Worm (Caenorhabditis elegans) whole organism, L2 larva: ENCODE results near the gene F59B1.8.

Experiments used
- C34F6.9 ChIP-seq: fragments of 150-350 bp; optimal IDR thresholded peaks from 2 replicates; lab custom pipeline; 2014; ENCODE audit warnings: missing biosample characterization, missing genetic modification characterization
- F13H6.1 ChIP-seq: sonication (generic microtip); optimal IDR thresholded peaks from 2 replicates; lab custom pipeline; 2016; ENCODE audit warnings: missing genetic modification characterization, missing compliant biosample characterization
- Y55F3AM.14 ChIP-seq: fragments of 200-800 bp; sonication (Bioruptor generic); optimal IDR thresholded peaks from 2 replicates; lab custom pipeline; 2018; ENCODE audit warnings: mild to moderate bottlenecking, missing genetic modification characterization, missing compliant biosample characterization
- ZK546.5 ChIP-seq: sonication (generic microtip); optimal IDR thresholded peaks from 2 replicates; lab custom pipeline; 2017; ENCODE audit warnings: missing biosample characterization, missing genetic modification characterization
- alr-1 ChIP-seq: fragments of 150-350 bp; optimal IDR thresholded peaks from 2 replicates; lab custom pipeline; 2014; ENCODE audit warnings: missing biosample characterization, missing genetic modification characterization
- aly-2 ChIP-seq: fragments of 150-350 bp; optimal IDR thresholded peaks from 2 replicates; lab custom pipeline; 2014; ENCODE audit warnings: missing biosample characterization, missing genetic modification characterization
- ama-1 ChIP-seq: fragments of 150-350 bp; optimal IDR thresholded peaks from 2 replicates; lab custom pipeline; 2018; ENCODE audit warnings: inconsistent platforms
- blmp-1 ChIP-seq: sonication (generic microtip); optimal IDR thresholded peaks from 2 replicates; lab custom pipeline; 2017; ENCODE audit warnings: missing genetic modification characterization, mild to moderate bottlenecking, missing compliant biosample characterization, antibody characterized with exemption, moderate library complexity; ENCODE audit not compliant: insufficient read depth
- ceh-16 ChIP-seq: fragments of 150-350 bp; optimal IDR thresholded peaks from 2 replicates; lab custom pipeline; 2014; ENCODE audit warnings: missing biosample characterization, missing genetic modification characterization
- crh-2 ChIP-seq: sonication (generic microtip); optimal IDR thresholded peaks from 2 replicates; lab custom pipeline; 2017; ENCODE audit warnings: missing biosample characterization, missing genetic modification characterization
- elt-1 ChIP-seq: fragments of 150-350 bp; optimal IDR thresholded peaks from 2 replicates; lab custom pipeline; 2014; ENCODE audit warnings: missing biosample characterization, missing genetic modification characterization
- fos-1 ChIP-seq: fragments of 150-350 bp; optimal IDR thresholded peaks from 2 replicates; lab custom pipeline; 2014; ENCODE audit warnings: missing biosample characterization, missing genetic modification characterization
- lin-11 ChIP-seq: fragments of 150-350 bp; sonication (generic microtip); optimal IDR thresholded peaks from 2 replicates; lab custom pipeline; 2014; ENCODE audit warnings: missing biosample characterization, missing genetic modification characterization, inconsistent platforms, mixed read lengths
- lin-39 ChIP-seq: fragments of 150-350 bp; optimal IDR thresholded peaks from 2 replicates; lab custom pipeline; 2014; ENCODE audit warnings: missing biosample characterization, missing genetic modification reagents, missing genetic modification characterization
- lsy-2 ChIP-seq, 2 experiments: fragments of 150-350 bp in 1 of 2; sonication (generic microtip) in 1 of 2; optimal IDR thresholded peaks; 2 replicates each; lab custom pipeline; 2014 to 2017; ENCODE audit warnings: missing biosample characterization in 2 of 2, missing genetic modification characterization in 2 of 2
- mab-5 ChIP-seq: fragments of 150-350 bp; optimal IDR thresholded peaks from 2 replicates; lab custom pipeline; 2014; ENCODE audit warnings: missing biosample characterization, missing genetic modification characterization
- mbf-1 ChIP-seq: sonication (generic microtip); optimal IDR thresholded peaks from 2 replicates; lab custom pipeline; 2017; ENCODE audit warnings: missing biosample characterization, missing genetic modification characterization
- nhr-10 ChIP-seq: sonication (generic microtip); optimal IDR thresholded peaks from 2 replicates; lab custom pipeline; 2017; ENCODE audit warnings: missing biosample characterization, missing genetic modification characterization
- nhr-11 ChIP-seq: fragments of 150-350 bp; optimal IDR thresholded peaks from 2 replicates; lab custom pipeline; 2014; ENCODE audit warnings: missing biosample characterization, missing genetic modification characterization
- nhr-129 ChIP-seq: fragments of 150-350 bp; optimal IDR thresholded peaks from 2 replicates; lab custom pipeline; 2014; ENCODE audit warnings: missing biosample characterization, missing genetic modification characterization
- nhr-21 ChIP-seq: fragments of 150-350 bp; optimal IDR thresholded peaks from 2 replicates; lab custom pipeline; 2014; ENCODE audit warnings: missing biosample characterization, missing genetic modification characterization
- nhr-237 ChIP-seq: fragments of 150-350 bp; optimal IDR thresholded peaks from 2 replicates; lab custom pipeline; 2014; ENCODE audit warnings: missing biosample characterization, missing genetic modification characterization
- nhr-25 ChIP-seq: fragments of 150-350 bp; sonication (generic microtip); optimal IDR thresholded peaks from 3 replicates; lab custom pipeline; 2014; ENCODE audit warnings: missing biosample characterization, missing genetic modification characterization
- nhr-6 ChIP-seq: fragments of 150-350 bp; optimal IDR thresholded peaks from 2 replicates; lab custom pipeline; 2014; ENCODE audit warnings: missing biosample characterization, missing genetic modification characterization
- nhr-77 ChIP-seq: fragments of 150-350 bp; optimal IDR thresholded peaks from 2 replicates; lab custom pipeline; 2014; ENCODE audit warnings: missing biosample characterization, missing genetic modification characterization
- skn-1 ChIP-seq: sonication (generic microtip); optimal IDR thresholded peaks from 2 replicates; lab custom pipeline; 2017; ENCODE audit warnings: missing biosample characterization, missing genetic modification characterization
- sma-3 ChIP-seq: sonication (generic microtip); optimal IDR thresholded peaks from 2 replicates; lab custom pipeline; 2016; ENCODE audit warnings: missing genetic modification reagents, missing genetic modification characterization, missing compliant biosample characterization
- snpc-4 ChIP-seq: fragments of 150-350 bp; optimal IDR thresholded peaks from 2 replicates; lab custom pipeline; 2014; ENCODE audit warnings: missing biosample characterization, missing genetic modification characterization
- unc-39 ChIP-seq: fragments of 150-350 bp; optimal IDR thresholded peaks from 2 replicates; lab custom pipeline; 2014; ENCODE audit warnings: missing biosample characterization, missing genetic modification characterization
- unc-62 ChIP-seq: fragments of 150-350 bp; optimal IDR thresholded peaks from 2 replicates; lab custom pipeline; 2014; ENCODE audit warnings: missing biosample characterization, missing genetic modification reagents, missing genetic modification characterization
- zag-1 ChIP-seq: fragments of 150-350 bp; optimal IDR thresholded peaks from 2 replicates; lab custom pipeline; 2014; ENCODE audit warnings: missing biosample characterization, missing genetic modification characterization
- ztf-1 ChIP-seq: fragments of 200-800 bp; sonication (Bioruptor generic); conservative IDR thresholded peaks from 2 replicates; pipeline ENCODE4 v1.3.6; 2022; ENCODE audit warnings: missing genetic modification characterization, missing compliant biosample characterization

Gene F59B1.8

ce11 chrV:3659472-3659871 lies 15.4 kb upstream of the F59B1.8 start, which contains the start of gene acr-23:
acr-23 (minus strand) TSS chrV:3659572.
- TF ChIP-seq nhr-10 (tag; lab: Kevin White, UChicago) (no peak), nhr-25 (tag; lab: Kevin White, UChicago) (no peak), ztf-1 (GFP tag; lab: Robert Waterston, UW) (no peak), F13H6.1 (tag; lab: Kevin White, UChicago) (no peak), mab-5 (tag; lab: Kevin White, UChicago) (no peak), sma-3 (GFP tag; lab: Kevin White, UChicago) (no peak), mbf-1 (no peak), lsy-2 (tag; optimal IDR thresholded peaks at IDR 0.05; lab: Kevin White, UChicago) (no peak), nhr-21 (tag; lab: Kevin White, UChicago) (no peak), zag-1 (tag; lab: Kevin White, UChicago) (no peak), nhr-77 (tag; lab: Kevin White, UChicago) (no peak), skn-1 (no peak), nhr-237 (tag; lab: Kevin White, UChicago) (no peak), unc-62 (GFP tag; lab: Kevin White, UChicago) (no peak), ceh-16 (tag; lab: Kevin White, UChicago) (no peak), unc-39 (tag; lab: Kevin White, UChicago) (no peak)

DNA sequence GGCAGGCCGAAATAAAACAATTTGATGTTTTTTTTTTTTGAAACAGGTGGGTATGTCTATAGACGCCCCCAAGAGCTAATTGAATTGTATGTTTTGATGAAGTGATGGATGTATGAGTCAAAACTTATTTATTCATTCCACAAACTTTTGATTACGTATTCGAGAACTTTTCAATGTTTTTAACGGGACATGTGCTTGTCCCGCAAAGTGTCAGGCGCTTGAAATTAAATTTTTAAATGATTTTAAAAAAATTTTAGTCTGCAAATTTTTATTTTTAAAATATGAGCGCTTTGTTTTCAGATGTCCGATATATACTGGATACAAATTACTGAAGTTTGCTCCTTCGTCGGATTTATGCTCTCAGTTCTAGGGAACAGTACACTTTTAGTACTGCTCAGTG lies 5.4 kb upstream of the F59B1.8 start, which contains the start of gene str-114:
TSS of gene str-114 (plus strand) at position 301 of the 400 bp plus-strand sequence.
- no peak for TF ChIP-seq blmp-1 (tag; lab: Kevin White, UChicago)
- no peak for TF ChIP-seq ZK546.5 (tag; lab: Kevin White, UChicago)
- no peak for TF ChIP-seq Y55F3AM.14 (GFP tag; lab: Kevin White, UChicago)
- TF ChIP-seq zag-1 (tag; lab: Kevin White, UChicago) = no peak
- TF ChIP-seq nhr-11 (tag; lab: Kevin White, UChicago) = no peak

DNA sequence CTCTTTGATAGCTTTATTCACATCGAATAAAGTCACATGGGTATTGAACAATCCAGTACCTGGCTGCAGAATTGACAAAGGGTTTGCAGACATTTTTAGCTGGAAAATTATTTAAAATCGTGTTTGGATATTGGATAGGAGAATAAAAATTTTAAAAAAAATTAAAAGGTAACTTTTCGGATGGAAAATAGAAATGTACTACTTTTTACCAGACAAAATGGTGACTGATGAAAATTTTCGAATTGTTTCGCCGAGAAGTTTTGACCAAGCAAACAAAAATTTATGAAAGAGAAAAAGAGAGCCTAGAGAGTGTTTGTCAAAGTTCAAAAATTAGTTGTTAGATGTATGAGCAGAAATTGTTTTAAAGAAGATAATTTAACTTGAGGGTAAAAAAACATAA lies 3.8 kb upstream of the F59B1.8 start, which contains the start of gene F59B1.10:
TSS of gene F59B1.10 (minus strand) at position 101 of the 400 bp plus-strand sequence.
- no peak for TF ChIP-seq fos-1 (tag; lab: Kevin White, UChicago)
- TF ChIP-seq snpc-4 (tag; lab: Kevin White, UChicago) = no peak
- no peak for TF ChIP-seq C34F6.9 (tag; lab: Kevin White, UChicago)
- TF ChIP-seq nhr-21 (tag; lab: Kevin White, UChicago) = no peak
- TF ChIP-seq alr-1 = no peak

DNA sequence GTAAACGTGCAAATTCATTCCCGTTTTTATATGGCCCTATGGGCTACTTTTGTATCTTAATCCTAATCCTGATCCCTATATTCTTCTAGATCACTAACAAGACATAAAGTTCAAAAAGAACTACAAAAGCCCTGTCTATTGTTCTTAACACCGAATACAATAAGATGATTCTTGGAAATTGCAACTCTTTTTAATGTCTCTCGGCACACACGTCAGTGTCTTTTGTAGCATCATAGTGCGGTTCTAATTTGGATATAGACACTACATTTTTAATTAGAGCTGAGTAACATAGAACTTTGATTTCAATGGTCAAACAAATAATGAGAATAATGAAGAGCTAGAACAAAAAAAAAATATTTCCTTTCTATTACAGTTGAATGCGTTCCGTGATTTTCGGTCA lies 4.2 kb downstream of the F59B1.8 start:
- TF ChIP-seq zag-1 (tag; lab: Kevin White, UChicago) (no peak), nhr-6 (no peak), aly-2 (no peak), ztf-1 (GFP tag; lab: Robert Waterston, UW) (no peak), snpc-4 (tag; lab: Kevin White, UChicago) (no peak), Y55F3AM.14 (GFP tag; lab: Kevin White, UChicago) (no peak), lin-39 (tag; lab: Kevin White, UChicago) (no peak), lsy-2 (tag; optimal IDR thresholded peaks at IDR 0.05; lab: Kevin White, UChicago) (no peak), crh-2 (no peak), F13H6.1 (tag; lab: Kevin White, UChicago) (no peak), ama-1 (lab: Kevin White, UChicago) (no peak), nhr-25 (tag; lab: Kevin White, UChicago) (no peak), nhr-11 (tag; lab: Kevin White, UChicago) (no peak), lin-11 (no peak), ZK546.5 (tag; lab: Kevin White, UChicago) (no peak)

ce11 chrV:3637086-3637485 lies 7.0 kb downstream of the F59B1.8 start, which contains the start of gene srx-41:
srx-41 (minus strand) TSS chrV:3637186.
- no peak for TF ChIP-seq nhr-11 (tag; lab: Kevin White, UChicago)
- no peak for TF ChIP-seq F13H6.1 (tag; lab: Kevin White, UChicago)
- TF ChIP-seq elt-1 (tag; lab: Kevin White, UChicago) = no peak
- TF ChIP-seq nhr-129 (tag; lab: Kevin White, UChicago) = no peak
- no peak for TF ChIP-seq mab-5 (tag; lab: Kevin White, UChicago)
- TF ChIP-seq fos-1 (tag; lab: Kevin White, UChicago) = no peak
